Fruit fly (Drosophila melanogaster) whole organism, embryonic: Measurements from ENCODE around the gene SP.

ENCODE experiments used
- CG10267 ChIP-seq: fragments of 200-800 bp; sonication (Bioruptor generic); optimal IDR thresholded peaks from 2 replicates; lab custom pipeline; 2018; ENCODE audit warnings: missing biosample characterization, mild to moderate bottlenecking, missing genetic modification characterization, moderate library complexity
- CG12769 ChIP-seq: fragments of 200-800 bp; sonication (Bioruptor generic); optimal IDR thresholded peaks from 2 replicates; lab custom pipeline; 2019; ENCODE audit warnings: missing biosample characterization, mild to moderate bottlenecking, missing genetic modification characterization, moderate library complexity
- CG6254 ChIP-seq: fragments of 200-800 bp; sonication (Bioruptor generic); optimal IDR thresholded peaks from 3 replicates; lab custom pipeline; 2017; ENCODE audit warnings: mild to moderate bottlenecking, missing biosample characterization, missing genetic modification reagents, missing genetic modification characterization
- CG6854 ChIP-seq: fragments of 200-800 bp; sonication (Bioruptor generic); optimal IDR thresholded peaks from 3 replicates; lab custom pipeline; 2017; ENCODE audit warnings: missing biosample characterization, mild to moderate bottlenecking, missing genetic modification characterization
- Elba2 ChIP-seq: fragments of 200-800 bp; sonication (Bioruptor generic); optimal IDR thresholded peaks from 3 replicates; lab custom pipeline; 2016; ENCODE audit warnings: missing biosample characterization, missing genetic modification characterization
- Lim3 ChIP-seq: fragments of 200-800 bp; sonication (Bioruptor generic); IDR thresholded peaks from 2 replicates; pipeline ENCODE4 v1.3.6; 2022; ENCODE audit warnings: missing biosample characterization, missing genetic modification characterization
- Nf-YA ChIP-seq: fragments of 200-800 bp; sonication (Bioruptor generic); IDR thresholded peaks from 2 replicates; pipeline ENCODE4 v1.3.6; 2022; ENCODE audit warnings: missing biosample characterization, missing genetic modification characterization
- Sin3A ChIP-seq: fragments of >200 bp; optimal IDR thresholded peaks from 2 replicates; lab custom pipeline; 2018
- sima ChIP-seq: fragments of 200-800 bp; sonication (Bioruptor generic); optimal IDR thresholded peaks from 2 replicates; lab custom pipeline; 2016; ENCODE audit warnings: missing biosample characterization, missing genetic modification characterization

DNA sequence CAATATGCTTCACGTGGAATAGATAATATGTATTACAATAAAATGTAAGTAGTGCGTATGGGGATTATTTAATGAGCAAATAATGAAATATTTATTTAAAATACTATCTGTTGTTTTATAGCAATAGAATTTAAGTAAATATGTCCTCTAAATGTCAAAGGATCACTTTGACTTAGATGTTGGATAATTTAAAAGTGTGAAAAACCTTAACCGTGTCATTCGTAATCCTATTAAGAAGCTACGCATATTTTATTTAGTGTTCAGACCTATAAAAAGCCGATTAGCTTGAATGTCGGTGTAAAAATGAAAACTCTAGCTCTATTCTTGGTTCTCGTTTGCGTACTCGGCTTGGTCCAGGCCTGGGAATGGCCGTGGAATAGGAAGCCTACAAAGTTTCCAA, at the start of gene SP:
- TF ChIP-seq Elba2 (no peak), CG6854 (GFP tag; lab: Kevin White, UChicago) (no peak), sima (no peak), CG10267 (tag; lab: Kevin White, UChicago) (no peak), Sin3A (lab: Kevin White, UChicago) (no peak), CG12769 (tag; lab: Kevin White, UChicago) (no peak), Nf-YA (GFP tag; lab: Robert Waterston, UW) (no peak), Lim3 (no peak), CG6254 (GFP tag; lab: Kevin White, UChicago) (no peak)
